Fruit fly (Drosophila melanogaster) whole organism, embryonic: ENCODE data around the gene CG7512.

Experiments
- Aef1 ChIP-seq: fragments of 200-800 bp; sonication (Bioruptor generic); IDR thresholded peaks from 3 replicates; pipeline ENCODE4 v1.3.6; 2022; ENCODE audit warnings: missing biosample characterization, missing genetic modification characterization
- Bdp1 ChIP-seq: fragments of 200-800 bp; sonication (Bioruptor generic); optimal IDR thresholded peaks from 3 replicates; lab custom pipeline; 2016; ENCODE audit warnings: missing biosample characterization, missing genetic modification characterization
- BtbVII ChIP-seq: fragments of 200-800 bp; sonication (Bioruptor generic); optimal IDR thresholded peaks from 3 replicates; lab custom pipeline; 2017; ENCODE audit warnings: missing biosample characterization, mild to moderate bottlenecking, missing genetic modification characterization
- CG11560 ChIP-seq: fragments of 200-800 bp; sonication (Bioruptor generic); IDR thresholded peaks from 3 replicates; pipeline ENCODE4 v1.3.6; 2022; ENCODE audit warnings: missing biosample characterization, missing genetic modification characterization
- CG13296 ChIP-seq: fragments of 200-800 bp; sonication (Bioruptor generic); optimal IDR thresholded peaks from 3 replicates; lab custom pipeline; 2018; ENCODE audit warnings: missing biosample characterization, mild to moderate bottlenecking, missing genetic modification characterization
- CG13894 ChIP-seq: fragments of 200-800 bp; sonication (Bioruptor generic); optimal IDR thresholded peaks from 3 replicates; lab custom pipeline; 2018; ENCODE audit warnings: missing biosample characterization, mild to moderate bottlenecking, missing genetic modification characterization, moderate library complexity
- CG14965 ChIP-seq: fragments of 200-800 bp; sonication (Bioruptor generic); optimal IDR thresholded peaks from 2 replicates; lab custom pipeline; 2016; ENCODE audit warnings: missing biosample characterization, missing genetic modification characterization, borderline replicate concordance
- CG17568 ChIP-seq: fragments of 200-800 bp; sonication (Bioruptor generic); optimal IDR thresholded peaks from 2 replicates; lab custom pipeline; 2018; ENCODE audit warnings: missing biosample characterization, mild to moderate bottlenecking, missing genetic modification characterization, moderate library complexity
- CG30403 ChIP-seq: fragments of 200-800 bp; sonication (Bioruptor generic); optimal IDR thresholded peaks from 3 replicates; lab custom pipeline; 2016; ENCODE audit warnings: missing biosample characterization, missing genetic modification characterization
- CG31224 ChIP-seq: fragments of 200-800 bp; sonication (Bioruptor generic); IDR thresholded peaks from 2 replicates; pipeline ENCODE4 v1.3.6; 2022; ENCODE audit warnings: missing biosample characterization, missing genetic modification characterization
- CG32767 ChIP-seq: fragments of 200-800 bp; sonication (Bioruptor generic); IDR thresholded peaks from 2 replicates; pipeline ENCODE4 v1.3.6; 2022; ENCODE audit warnings: missing biosample characterization, missing genetic modification characterization
- CG3838 ChIP-seq: fragments of 200-800 bp; sonication (Bioruptor generic); optimal IDR thresholded peaks from 3 replicates; lab custom pipeline; 2016; ENCODE audit warnings: missing biosample characterization, missing genetic modification characterization
- CG4404 ChIP-seq: fragments of 200-800 bp; sonication (Bioruptor generic); IDR thresholded peaks from 2 replicates; pipeline ENCODE4 v1.3.6; 2022; ENCODE audit warnings: missing biosample characterization, missing genetic modification characterization
- CG4854 ChIP-seq: fragments of 200-800 bp; sonication (Bioruptor generic); optimal IDR thresholded peaks from 2 replicates; lab custom pipeline; 2016; ENCODE audit warnings: missing biosample characterization, missing genetic modification characterization, inconsistent platforms
- CG6813 ChIP-seq: fragments of 200-800 bp; sonication (Bioruptor generic); optimal IDR thresholded peaks from 2 replicates; lab custom pipeline; 2017; ENCODE audit warnings: missing biosample characterization, missing genetic modification characterization, mild to moderate bottlenecking, moderate library complexity, missing genetic modification reagents
- CG9727 ChIP-seq: fragments of 200-800 bp; sonication (Bioruptor generic); optimal IDR thresholded peaks from 3 replicates; lab custom pipeline; 2017; ENCODE audit warnings: missing biosample characterization, mild to moderate bottlenecking, missing genetic modification characterization
- CHES-1-like ChIP-seq: fragments of 200-800 bp; sonication (Bioruptor generic); optimal IDR thresholded peaks from 2 replicates; lab custom pipeline; 2016; ENCODE audit warnings: missing biosample characterization, missing genetic modification characterization
- Dip3 ChIP-seq: fragments of 200-800 bp; sonication (Bioruptor generic); optimal IDR thresholded peaks from 3 replicates; lab custom pipeline; 2016; ENCODE audit warnings: missing biosample characterization, missing genetic modification characterization
- Eip74EF ChIP-seq, 2 experiments: fragments of 200-800 bp in 1 of 2; fragments of >200 bp in 1 of 2; sonication (Bioruptor generic) in 1 of 2; optimal IDR thresholded peaks; 2 replicates each; lab custom pipeline; 2017 to 2019; ENCODE audit warnings: missing biosample characterization in 2 of 2, missing genetic modification characterization in 2 of 2, mild to moderate bottlenecking in 1 of 2, moderate library complexity in 1 of 2
- Fer1 ChIP-seq: fragments of 200-800 bp; sonication (Bioruptor generic); optimal IDR thresholded peaks from 2 replicates; lab custom pipeline; 2017; ENCODE audit warnings: missing biosample characterization, mild to moderate bottlenecking, missing genetic modification characterization
- HmgD ChIP-seq: fragments of 200-800 bp; sonication (Bioruptor generic); optimal IDR thresholded peaks from 3 replicates; lab custom pipeline; 2016; ENCODE audit warnings: missing biosample characterization, missing genetic modification characterization
- Meics ChIP-seq: fragments of 200-800 bp; sonication (Bioruptor generic); optimal IDR thresholded peaks from 2 replicates; lab custom pipeline; 2017; ENCODE audit warnings: missing biosample characterization, mild to moderate bottlenecking, missing genetic modification characterization
- Mes4 ChIP-seq: fragments of 200-800 bp; sonication (Bioruptor generic); optimal IDR thresholded peaks from 2 replicates; lab custom pipeline; 2016; ENCODE audit warnings: missing biosample characterization, missing genetic modification characterization
- Myb ChIP-seq: fragments of 200-800 bp; sonication (Bioruptor generic); optimal IDR thresholded peaks from 2 replicates; lab custom pipeline; 2016; ENCODE audit warnings: missing biosample characterization, missing genetic modification characterization
- Oli ChIP-seq: fragments of 200-800 bp; sonication (Bioruptor generic); optimal IDR thresholded peaks from 2 replicates; lab custom pipeline; 2018; ENCODE audit warnings: missing biosample characterization, mild to moderate bottlenecking, missing genetic modification characterization, moderate library complexity
- Rfx ChIP-seq: fragments of 200-800 bp; sonication (Bioruptor generic); IDR thresholded peaks from 2 replicates; pipeline ENCODE4 v1.3.6; 2022; ENCODE audit warnings: missing biosample characterization, missing genetic modification characterization
- Rx ChIP-seq: fragments of 200-800 bp; sonication (Bioruptor generic); IDR thresholded peaks from 2 replicates; pipeline ENCODE4 v1.3.6; 2022; ENCODE audit warnings: missing biosample characterization, missing genetic modification characterization
- Sin3A ChIP-seq: fragments of >200 bp; optimal IDR thresholded peaks from 2 replicates; lab custom pipeline; 2018
- Sox100B ChIP-seq: fragments of 200-800 bp; sonication (Bioruptor generic); optimal IDR thresholded peaks from 3 replicates; lab custom pipeline; 2018; ENCODE audit warnings: missing biosample characterization, mild to moderate bottlenecking, missing genetic modification characterization
- Sry-δ ChIP-seq: fragments of 200-800 bp; sonication (Bioruptor generic); optimal IDR thresholded peaks from 2 replicates; lab custom pipeline; 2016; ENCODE audit warnings: missing biosample characterization, missing genetic modification characterization
- Ssrp ChIP-seq: fragments of 200-800 bp; sonication (Bioruptor generic); optimal IDR thresholded peaks from 2 replicates; lab custom pipeline; 2018; ENCODE audit warnings: missing biosample characterization, mild to moderate bottlenecking, missing genetic modification characterization, moderate library complexity
- Xrp1 ChIP-seq: fragments of 200-800 bp; sonication (Bioruptor generic); IDR thresholded peaks from 2 replicates; pipeline ENCODE4 v1.3.6; 2022; ENCODE audit warnings: missing biosample characterization, missing genetic modification characterization
- az2 ChIP-seq: fragments of 200-800 bp; sonication (Bioruptor generic); optimal IDR thresholded peaks from 3 replicates; lab custom pipeline; 2016; ENCODE audit warnings: missing biosample characterization, missing genetic modification characterization
- croc ChIP-seq: fragments of 200-800 bp; sonication (Bioruptor generic); conservative IDR thresholded peaks from 3 replicates; pipeline ENCODE4 v1.3.6; 2022; ENCODE audit warnings: missing biosample characterization, missing genetic modification characterization
- crol ChIP-seq: fragments of 200-800 bp; sonication (Bioruptor generic); IDR thresholded peaks from 2 replicates; pipeline ENCODE4 v1.3.6; 2022; ENCODE audit warnings: missing biosample characterization, missing genetic modification characterization
- dpn ChIP-seq, 2 experiments: fragments of 200-800 bp; sonication (Bioruptor generic); optimal IDR thresholded peaks; 3 replicates each; lab custom pipeline; 2016; ENCODE audit warnings: missing biosample characterization in 2 of 2, missing genetic modification characterization in 2 of 2
- eyg ChIP-seq: fragments of 200-800 bp; sonication (Bioruptor generic); optimal IDR thresholded peaks from 3 replicates; lab custom pipeline; 2016; ENCODE audit warnings: missing biosample characterization, missing genetic modification characterization
- grau ChIP-seq: fragments of 200-800 bp; optimal IDR thresholded peaks from 3 replicates; lab custom pipeline; 2019; ENCODE audit warnings: missing biosample characterization, mild to moderate bottlenecking, missing genetic modification characterization, moderate library complexity
- hth ChIP-seq: fragments of >200 bp; optimal IDR thresholded peaks from 2 replicates; lab custom pipeline; 2017; ENCODE audit warnings: inconsistent platforms
- lov ChIP-seq, 2 experiments: fragments of 200-800 bp in 1 of 2; fragments of >200 bp in 1 of 2; sonication (Bioruptor generic) in 1 of 2; IDR thresholded peaks in 1 of 2; optimal IDR thresholded peaks in 1 of 2; 2 replicates in 1 of 2; 3 replicates in 1 of 2; pipeline versions ENCODE4 v1.3.6 to Lab custom; 2017 to 2022; ENCODE audit warnings: missing biosample characterization in 1 of 2, missing genetic modification characterization in 1 of 2
- ranshi ChIP-seq: fragments of 200-800 bp; sonication (Bioruptor generic); IDR thresholded peaks from 2 replicates; pipeline ENCODE4 v1.3.6; 2022; ENCODE audit warnings: missing biosample characterization, missing genetic modification characterization
- sd ChIP-seq: fragments of 200-800 bp; sonication (Bioruptor generic); optimal IDR thresholded peaks from 3 replicates; lab custom pipeline; 2018; ENCODE audit warnings: missing biosample characterization, mild to moderate bottlenecking, missing genetic modification characterization, moderate library complexity
- slou ChIP-seq: fragments of 200-800 bp; sonication (Bioruptor generic); optimal IDR thresholded peaks from 3 replicates; lab custom pipeline; 2016; ENCODE audit warnings: missing biosample characterization, missing genetic modification characterization
- stc ChIP-seq: fragments of 200-800 bp; sonication (Bioruptor generic); IDR thresholded peaks from 2 replicates; pipeline ENCODE4 v1.3.6; 2022; ENCODE audit warnings: missing biosample characterization, missing genetic modification characterization
- sug ChIP-seq: fragments of 200-800 bp; optimal IDR thresholded peaks from 2 replicates; lab custom pipeline; 2019; ENCODE audit warnings: missing biosample characterization, mild to moderate bottlenecking, missing genetic modification characterization, moderate library complexity
- tap ChIP-seq: fragments of 200-800 bp; optimal IDR thresholded peaks from 3 replicates; lab custom pipeline; 2019; ENCODE audit warnings: missing biosample characterization, mild to moderate bottlenecking, missing genetic modification characterization, moderate library complexity
- twi ChIP-seq: fragments of 200-800 bp; optimal IDR thresholded peaks from 2 replicates; lab custom pipeline; 2019; ENCODE audit warnings: missing biosample characterization, mild to moderate bottlenecking, missing genetic modification characterization, moderate library complexity
- z ChIP-seq: fragments of 200-800 bp; sonication (Bioruptor generic); IDR thresholded peaks from 3 replicates; pipeline ENCODE4 v1.3.6; 2022; ENCODE audit warnings: missing biosample characterization, missing genetic modification characterization
- zen2 ChIP-seq: fragments of 200-800 bp; sonication (Bioruptor generic); IDR thresholded peaks from 3 replicates; pipeline ENCODE4 v1.3.6; 2022; ENCODE audit warnings: missing biosample characterization, missing genetic modification characterization; ENCODE audit not compliant: partially characterized antibody

The CG7512 gene

DNA sequence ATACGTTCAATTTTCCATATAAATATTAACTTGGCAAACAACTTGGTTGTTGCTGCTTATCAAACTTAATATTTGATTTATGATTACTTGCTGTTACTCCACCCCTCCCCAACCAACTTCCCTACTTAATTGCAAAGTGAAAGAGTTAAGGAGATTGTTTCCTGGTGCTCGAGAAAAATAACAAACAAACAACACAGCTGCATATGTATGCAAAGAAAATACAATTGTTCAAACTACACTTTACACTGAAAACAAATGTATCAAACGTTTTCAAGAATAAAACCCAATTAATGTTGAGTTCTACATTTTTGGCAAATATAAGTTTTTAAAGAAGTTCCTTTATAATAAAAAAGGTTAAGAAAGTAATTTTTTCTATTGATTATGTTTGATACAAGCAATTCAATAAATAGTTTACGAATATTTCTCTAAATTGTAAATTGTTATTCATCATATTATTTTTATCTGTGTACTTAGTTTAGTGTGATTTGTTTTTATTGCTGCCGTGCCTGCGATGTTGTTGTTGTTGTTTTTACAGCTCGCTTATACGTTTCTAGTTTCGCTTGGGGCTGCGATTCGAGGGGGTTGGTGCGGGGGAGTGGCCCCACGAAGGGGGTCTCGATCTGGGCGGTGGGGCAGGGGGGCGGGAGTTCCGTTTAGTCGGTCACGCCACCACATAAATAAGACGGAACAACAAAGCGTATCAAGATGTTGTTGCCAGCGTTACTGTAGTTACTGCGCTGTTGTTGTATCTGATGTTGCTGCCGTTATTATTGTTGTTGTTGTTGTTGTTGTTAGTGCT, 42.4 kb downstream of the CG7512 start (continued):
- TF ChIP-seq Rx (no peak), CG30403 (GFP tag; lab: Kevin White, UChicago) (peak; percentile 76), sug (peak; percentile 76), croc (GFP tag; lab: Robert Waterston, UW) (no peak; the same call in 1 of the 3 replicates), tap (tag; lab: Kevin White, UChicago) (peak; percentile 60), CG4404 (no peak), CG32767 (GFP tag; lab: Robert Waterston, UW) (peak; percentile 25; the same call in 1 of the 2 replicates), hth (lab: Kevin White, UChicago) (no peak), sd (tag; lab: Kevin White, UChicago) (peak; percentile 45), slou (GFP tag; lab: Kevin White, UChicago) (no peak), grau (tag; lab: Kevin White, UChicago) (peak; percentile 88), Rfx (peak; percentile 46; the same call in 1 of the 2 replicates), Sox100B (GFP tag; lab: Kevin White, UChicago) (peak; percentile 79), Myb (GFP tag; lab: Kevin White, UChicago) (no peak), Bdp1 (GFP tag; lab: Kevin White, UChicago) (no peak), Dip3 (GFP tag; lab: Kevin White, UChicago) (no peak), CG3838 (GFP tag; lab: Kevin White, UChicago) (peak; percentile 69), CG13894 (tag; lab: Kevin White, UChicago) (peak; percentile 59), twi (peak; percentile 54), Meics (GFP tag; lab: Kevin White, UChicago) (peak; percentile 79), dpn (GFP tag; optimal IDR thresholded peaks at IDR 0.05; lab: Kevin White, UChicago) (peak; percentile 44 to 59), Fer1 (GFP tag; lab: Kevin White, UChicago) (peak; percentile 41), CG14965 (GFP tag; lab: Kevin White, UChicago) (no peak), CG13296 (GFP tag; lab: Kevin White, UChicago) (peak; percentile 74), CG9727 (peak; percentile 84), Ssrp (tag; lab: Kevin White, UChicago) (peak; percentile 75), BtbVII (peak; percentile 10), CHES-1-like (peak; percentile 61), z (GFP tag; lab: Robert Waterston, UW) (no peak), Oli (tag; lab: Kevin White, UChicago) (peak; percentile 77), Eip74EF (GFP tag; optimal IDR thresholded peaks at IDR 0.05; lab: Kevin White, UChicago) (peak in 1 of 2 experiments; percentile 87), lov (optimal IDR thresholded peaks at IDR 0.05; lab: Kevin White, UChicago) (no peak), lov (GFP tag; IDR thresholded peaks at IDR 0.05; lab: Robert Waterston, UW) (peak; percentile 38; the same call in 1 of the 3 replicates), Xrp1 (GFP tag; lab: Robert Waterston, UW) (peak; percentile 76; the same call in 1 of the 2 replicates), crol (GFP tag; lab: Robert Waterston, UW) (peak; percentile 99), Aef1 (GFP tag; lab: Robert Waterston, UW) (0 out of 3 replicates have a peak, but pooled peaks have one; percentile 36), ranshi (GFP tag; lab: Robert Waterston, UW) (peak; percentile 62; the same call in 1 of the 2 replicates), CG4854 (GFP tag; lab: Kevin White, UChicago) (peak; percentile 32), HmgD (GFP tag; lab: Kevin White, UChicago) (no peak), Sry-δ (GFP tag; lab: Kevin White, UChicago) (peak; percentile 18), CG17568 (GFP tag; lab: Kevin White, UChicago) (peak; percentile 49), Mes4 (GFP tag; lab: Kevin White, UChicago) (peak; percentile 36), CG31224 (0 out of 2 replicates have a peak, but pooled peaks have one; percentile 34), stc (GFP tag; lab: Robert Waterston, UW) (peak; percentile 77; the same call in 1 of the 2 replicates), az2 (GFP tag; lab: Kevin White, UChicago) (peak; percentile 53), Sin3A (lab: Kevin White, UChicago) (no peak), zen2 (GFP tag; lab: Robert Waterston, UW) (no peak), CG11560 (tag; lab: Robert Waterston, UW) (no peak), eyg (GFP tag; lab: Kevin White, UChicago) (no peak), CG6813 (peak; percentile 47)
